Fruit fly (Drosophila melanogaster) whole organism, wandering third instar larva: ENCODE data around the gene CG43630.

Source experiments
- Dif ChIP-seq: fragments of 200-275, 200-300 bp; sonication (Bioruptor generic); optimal IDR thresholded peaks from 2 replicates; lab custom pipeline; 2018; ENCODE audit warnings: missing biosample characterization, missing genetic modification characterization; ENCODE audit not compliant: partially characterized antibody
- N ChIP-seq: fragments of >200 bp; optimal IDR thresholded peaks from 2 replicates; lab custom pipeline; 2018; ENCODE audit warnings: missing biosample characterization, missing external identifiers, missing genetic modification characterization
- OdsH ChIP-seq: fragments of 200-800 bp; sonication (Bioruptor generic); optimal IDR thresholded peaks from 2 replicates; lab custom pipeline; 2016; ENCODE audit warnings: missing biosample characterization, mild to moderate bottlenecking, missing genetic modification characterization
- Vsx2 ChIP-seq: fragments of 200-300, 225-300 bp; sonication (Bioruptor generic); optimal IDR thresholded peaks from 2 replicates; lab custom pipeline; 2018; ENCODE audit warnings: missing biosample characterization, missing genetic modification characterization; ENCODE audit not compliant: partially characterized antibody
- ey ChIP-seq: fragments of 200-800 bp; sonication (Bioruptor generic); optimal IDR thresholded peaks from 2 replicates; lab custom pipeline; 2016; ENCODE audit warnings: missing biosample characterization, missing genetic modification characterization
- h ChIP-seq: fragments of 200-800 bp; sonication (Bioruptor generic); optimal IDR thresholded peaks from 3 replicates; lab custom pipeline; 2016; ENCODE audit warnings: missing biosample characterization, mild to moderate bottlenecking, missing genetic modification characterization
- lola ChIP-seq: fragments of >200 bp; optimal IDR thresholded peaks from 2 replicates; lab custom pipeline; 2017; ENCODE audit warnings: missing biosample characterization, missing genetic modification characterization
- pan ChIP-seq: fragments of >200 bp; optimal IDR thresholded peaks from 2 replicates; lab custom pipeline; 2017
- psq ChIP-seq: fragments of 200-800 bp; sonication (Bioruptor generic); optimal IDR thresholded peaks from 3 replicates; lab custom pipeline; 2017; ENCODE audit warnings: missing biosample characterization, mild to moderate bottlenecking, missing genetic modification characterization, moderate library complexity
- sv ChIP-seq: fragments of 200-800 bp; sonication (Bioruptor generic); optimal IDR thresholded peaks from 3 replicates; lab custom pipeline; 2016; ENCODE audit warnings: missing biosample characterization, missing genetic modification characterization
- woc ChIP-seq: sonication (Bioruptor generic); optimal IDR thresholded peaks from 2 replicates; lab custom pipeline; 2016; ENCODE audit warnings: missing biosample characterization, mild to moderate bottlenecking, missing genetic modification characterization

DNA sequence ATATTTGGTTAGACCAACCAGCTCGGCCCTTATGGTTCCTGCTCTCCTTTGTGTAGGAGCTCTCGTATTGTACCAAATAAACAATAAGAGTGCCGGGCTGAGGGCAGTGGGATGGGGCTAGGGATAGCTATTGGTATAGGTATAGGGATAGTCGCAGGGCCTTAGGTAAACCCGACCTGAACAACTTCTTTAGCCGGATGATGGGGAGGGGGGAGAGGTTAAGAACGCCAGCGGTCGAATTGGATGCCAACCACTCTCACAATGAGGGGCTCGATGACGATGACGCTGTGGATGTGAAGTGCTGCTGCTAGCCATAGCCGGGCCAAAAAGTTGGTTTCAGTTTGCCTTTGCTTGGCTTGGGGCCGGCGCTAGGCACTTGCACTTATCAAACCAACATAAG, 28.7 kb downstream of the CG43630 start:
- TF ChIP-seq Vsx2 (no peak), psq (GFP tag; lab: Kevin White, UChicago) (no peak), N (no peak), woc (GFP tag; lab: Kevin White, UChicago) (no peak), pan (lab: Kevin White, UChicago) (no peak), ey (GFP tag; lab: Kevin White, UChicago) (no peak), Dif (GFP tag; lab: Kevin White, UChicago) (no peak), h (no peak), OdsH (GFP tag; lab: Kevin White, UChicago) (no peak), sv (GFP tag; lab: Kevin White, UChicago) (no peak), lola (GFP tag; lab: Kevin White, UChicago) (no peak)
